Worm (Caenorhabditis elegans): Measurements from ENCODE around the gene acp-6.
A peak's percentile ranks its signal among the peaks of the same experiment; 100 is the strongest.

The acp-6 gene

ce11 chrIV:6426089-6426715 lies at the start of gene acp-6:
Gene acp-6, minus strand, starts transcription at chrIV:6426139.
- TF ChIP-seq unc-130 (tag; optimal IDR thresholded peaks at IDR 0.05) = no peak
- TF ChIP-seq elt-3 (tag; optimal IDR thresholded peaks at IDR 0.05) = peak in 2 of 6 experiments; percentile 50 to 69

ce11 chrIV:6474751-6475150 lies 48.8 kb upstream of the acp-6 start:
- no peak for TF ChIP-seq ceh-63 (GFP tag; optimal IDR thresholded peaks at IDR 0.05)
- TF ChIP-seq tbx-2 (tag; optimal IDR thresholded peaks at IDR 0.05) = peak; percentile 31
- peak; percentile 71 for TF ChIP-seq snu-23 (GFP tag; optimal IDR thresholded peaks at IDR 0.05)
- TF ChIP-seq nhr-20 (tag; optimal IDR thresholded peaks at IDR 0.05) = peak; percentile 43
- peak; percentile 45 for TF ChIP-seq lin-15B (tag; optimal IDR thresholded peaks at IDR 0.05)
- TF ChIP-seq blmp-1 (tag; optimal IDR thresholded peaks at IDR 0.05) = peak; percentile 75
- no peak for TF ChIP-seq egl-27 (tag; optimal IDR thresholded peaks at IDR 0.05)
- TF ChIP-seq lir-3 (tag; optimal IDR thresholded peaks at IDR 0.05; ENCODE audit: poor library complexity) = peak; percentile 32
- TF ChIP-seq ceh-88 (GFP tag; IDR thresholded peaks at IDR 0.05) = no peak
- TF ChIP-seq elt-2 (tag; optimal IDR thresholded peaks at IDR 0.05) = no peak
- peak; percentile 54 to 76 for TF ChIP-seq lsy-2 (tag; optimal IDR thresholded peaks at IDR 0.05)
- TF ChIP-seq mab-9 (GFP tag; IDR thresholded peaks at IDR 0.05) = no peak
- peak; percentile 85 for TF ChIP-seq mep-1 (tag; optimal IDR thresholded peaks at IDR 0.05)
- TF ChIP-seq ceh-82 (tag; optimal IDR thresholded peaks at IDR 0.05) = peak in 2 of 3 experiments; percentile 31 to 43
- TF ChIP-seq ces-1 (GFP tag; optimal IDR thresholded peaks at IDR 0.05) = no peak
- TF ChIP-seq xbp-1 (tag; optimal IDR thresholded peaks at IDR 0.05) = peak; percentile 2
- peak; percentile 6 for TF ChIP-seq F16B12.6 (tag; optimal IDR thresholded peaks at IDR 0.05)
- TF ChIP-seq alr-1 (tag; optimal IDR thresholded peaks at IDR 0.05; ENCODE audit: borderline replicate concordance) = no peak
- TF ChIP-seq nhr-11 (tag; optimal IDR thresholded peaks at IDR 0.05) = no peak
- TF ChIP-seq ama-1 (optimal IDR thresholded peaks at IDR 0.05) = no peak
- peak; percentile 59 to 63 for TF ChIP-seq efl-1 (optimal IDR thresholded peaks at IDR 0.05)
- peak; percentile 52 to 53 for TF ChIP-seq efl-1 (GFP tag; optimal IDR thresholded peaks at IDR 0.05 in 1 of 2)
- peak; percentile 88 for TF ChIP-seq lin-14 (GFP tag; optimal IDR thresholded peaks at IDR 0.05)
- TF ChIP-seq hpl-2 (GFP tag; optimal IDR thresholded peaks at IDR 0.05) = no peak
- no peak for TF ChIP-seq pqm-1 (tag; optimal IDR thresholded peaks at IDR 0.05)
- no peak for TF ChIP-seq tlp-1 (tag; optimal IDR thresholded peaks at IDR 0.05)
- TF ChIP-seq ceh-8 (GFP tag; optimal IDR thresholded peaks at IDR 0.05) = no peak
- TF ChIP-seq hlh-4 (tag; optimal IDR thresholded peaks at IDR 0.05) = no peak
- TF ChIP-seq nhr-85 (tag) = peak; percentile 81
- peak; percentile 25 for TF ChIP-seq nhr-90 (tag; optimal IDR thresholded peaks at IDR 0.05; ENCODE audit: poor library complexity)
- peak; percentile 24 for TF ChIP-seq dsc-1 (tag; optimal IDR thresholded peaks at IDR 0.05)
- TF ChIP-seq fos-1 (tag; optimal IDR thresholded peaks at IDR 0.05) = peak; percentile 42
- peak; percentile 31 for TF ChIP-seq jun-1 (tag; optimal IDR thresholded peaks at IDR 0.05)
- TF ChIP-seq irx-1 (tag; optimal IDR thresholded peaks at IDR 0.05) = peak; percentile 47
- TF ChIP-seq rnt-1 (tag; optimal IDR thresholded peaks at IDR 0.05) = peak; percentile 35
- peak; percentile 30 for TF ChIP-seq snpc-4 (tag; optimal IDR thresholded peaks at IDR 0.05)
- TF ChIP-seq nhr-71 (tag; optimal IDR thresholded peaks at IDR 0.05) = peak; percentile 63
- TF ChIP-seq C16A3.4 (tag; optimal IDR thresholded peaks at IDR 0.05) = peak; percentile 4
- TF ChIP-seq unc-130 (tag; optimal IDR thresholded peaks at IDR 0.05) = no peak
- TF ChIP-seq lin-35 (GFP tag; optimal IDR thresholded peaks at IDR 0.05) = peak; percentile 21 to 52
- TF ChIP-seq fkh-10 (GFP tag; optimal IDR thresholded peaks at IDR 0.05) = peak; percentile 33
- TF ChIP-seq lin-13 (GFP tag; optimal IDR thresholded peaks at IDR 0.05) = peak; percentile 6
- TF ChIP-seq dpl-1 (GFP tag; optimal IDR thresholded peaks at IDR 0.05) = peak; percentile 22 to 50 (median 27)
- peak; percentile 28 for TF ChIP-seq lin-39 (tag; optimal IDR thresholded peaks at IDR 0.05)
- no peak for TF ChIP-seq grh-1 (GFP tag; IDR thresholded peaks at IDR 0.05)
- TF ChIP-seq mef-2 (tag; optimal IDR thresholded peaks at IDR 0.05) = no peak
- no peak for TF ChIP-seq zag-1 (tag; optimal IDR thresholded peaks at IDR 0.05)
- peak; percentile 56 for TF ChIP-seq nhr-47 (tag; optimal IDR thresholded peaks at IDR 0.05)
- peak; percentile 3 for TF ChIP-seq fkh-8 (tag; optimal IDR thresholded peaks at IDR 0.05)

Data from whole organism, L1 larva.